Fruit fly (Drosophila melanogaster) whole organism, embryonic: ENCODE results near the gene Frmd5.

Source experiments
- CG10267 ChIP-seq: fragments of 200-800 bp; sonication (Bioruptor generic); optimal IDR thresholded peaks from 2 replicates; lab custom pipeline; 2018; ENCODE audit warnings: missing biosample characterization, mild to moderate bottlenecking, missing genetic modification characterization, moderate library complexity
- CG11398 ChIP-seq: fragments of 200-800 bp; sonication (Bioruptor generic); optimal IDR thresholded peaks from 2 replicates; lab custom pipeline; 2016; ENCODE audit warnings: missing biosample characterization, missing genetic modification characterization
- CG13296 ChIP-seq: fragments of 200-800 bp; sonication (Bioruptor generic); optimal IDR thresholded peaks from 3 replicates; lab custom pipeline; 2018; ENCODE audit warnings: missing biosample characterization, mild to moderate bottlenecking, missing genetic modification characterization
- CG13424 ChIP-seq: fragments of 200-800 bp; sonication (Bioruptor generic); optimal IDR thresholded peaks from 2 replicates; lab custom pipeline; 2019; ENCODE audit warnings: missing biosample characterization, mild to moderate bottlenecking, missing genetic modification characterization, moderate library complexity
- CG1529 ChIP-seq: fragments of 200-800 bp; sonication (Bioruptor generic); optimal IDR thresholded peaks from 3 replicates; lab custom pipeline; 2018; ENCODE audit warnings: missing biosample characterization, missing genetic modification characterization
- CG15601 ChIP-seq: fragments of 200-800 bp; sonication (Bioruptor generic); optimal IDR thresholded peaks from 3 replicates; lab custom pipeline; 2019; ENCODE audit warnings: missing biosample characterization, mild to moderate bottlenecking, missing genetic modification characterization, moderate library complexity
- CG2120 ChIP-seq: fragments of 200-800 bp; sonication (Bioruptor generic); optimal IDR thresholded peaks from 3 replicates; lab custom pipeline; 2016; ENCODE audit warnings: missing biosample characterization, missing genetic modification characterization
- CG2199 ChIP-seq: fragments of 200-800 bp; sonication (Bioruptor generic); IDR thresholded peaks from 3 replicates; pipeline ENCODE4 v1.3.6; 2022; ENCODE audit warnings: missing biosample characterization, missing genetic modification characterization
- CG33557 ChIP-seq: fragments of 200-800 bp; sonication (Bioruptor generic); optimal IDR thresholded peaks from 2 replicates; lab custom pipeline; 2019; ENCODE audit warnings: missing biosample characterization, mild to moderate bottlenecking, missing genetic modification characterization, moderate library complexity
- CG4854 ChIP-seq: fragments of 200-800 bp; sonication (Bioruptor generic); optimal IDR thresholded peaks from 2 replicates; lab custom pipeline; 2016; ENCODE audit warnings: missing biosample characterization, missing genetic modification characterization, inconsistent platforms
- CG6765 ChIP-seq: fragments of 200-800 bp; sonication (Bioruptor generic); optimal IDR thresholded peaks from 3 replicates; lab custom pipeline; 2017; ENCODE audit warnings: missing biosample characterization, mild to moderate bottlenecking, missing genetic modification characterization
- CG8388 ChIP-seq: fragments of 200-800 bp; sonication (Bioruptor generic); optimal IDR thresholded peaks from 2 replicates; lab custom pipeline; 2019; ENCODE audit warnings: missing biosample characterization, mild to moderate bottlenecking, missing genetic modification characterization, moderate library complexity
- CG8924 ChIP-seq: fragments of 200-800 bp; optimal IDR thresholded peaks from 3 replicates; lab custom pipeline; 2019; ENCODE audit warnings: missing biosample characterization, mild to moderate bottlenecking, missing genetic modification characterization, moderate library complexity
- CG9797 ChIP-seq: fragments of 200-800 bp; sonication (Bioruptor generic); optimal IDR thresholded peaks from 3 replicates; lab custom pipeline; 2018; ENCODE audit warnings: missing biosample characterization, mild to moderate bottlenecking, missing genetic modification characterization
- CkIIα-i1 ChIP-seq: fragments of 200-800 bp; sonication (Bioruptor generic); IDR thresholded peaks from 2 replicates; pipeline ENCODE4 v1.3.6; 2022; ENCODE audit warnings: missing biosample characterization, missing genetic modification characterization
- CrebB ChIP-seq: fragments of 200-800 bp; sonication (Bioruptor generic); optimal IDR thresholded peaks from 3 replicates; lab custom pipeline; 2018; ENCODE audit warnings: missing biosample characterization, mild to moderate bottlenecking, missing genetic modification characterization
- Dip3 ChIP-seq: fragments of 200-800 bp; sonication (Bioruptor generic); optimal IDR thresholded peaks from 3 replicates; lab custom pipeline; 2016; ENCODE audit warnings: missing biosample characterization, missing genetic modification characterization
- E2f2 ChIP-seq: fragments of 200-800 bp; sonication (Bioruptor generic); IDR thresholded peaks from 2 replicates; pipeline ENCODE4 v1.3.6; 2022; ENCODE audit warnings: missing biosample characterization, missing genetic modification characterization
- Fer1 ChIP-seq: fragments of 200-800 bp; sonication (Bioruptor generic); optimal IDR thresholded peaks from 2 replicates; lab custom pipeline; 2017; ENCODE audit warnings: missing biosample characterization, mild to moderate bottlenecking, missing genetic modification characterization
- H15 ChIP-seq: fragments of 200-800 bp; sonication (Bioruptor generic); IDR thresholded peaks from 3 replicates; pipeline ENCODE4 v1.3.6; 2022; ENCODE audit warnings: missing biosample characterization, missing genetic modification characterization
- HLH4C ChIP-seq: fragments of 200-800 bp; sonication (Bioruptor generic); IDR thresholded peaks from 3 replicates; pipeline ENCODE4 v1.3.6; 2022; ENCODE audit warnings: missing biosample characterization, missing genetic modification characterization; ENCODE audit not compliant: partially characterized antibody
- HmgZ ChIP-seq: fragments of 200-800 bp; sonication (Bioruptor generic); optimal IDR thresholded peaks from 2 replicates; lab custom pipeline; 2018; ENCODE audit warnings: missing biosample characterization, mild to moderate bottlenecking, missing genetic modification characterization
- Mad ChIP-seq: fragments of 200-800 bp; sonication (Bioruptor generic); optimal IDR thresholded peaks from 2 replicates; lab custom pipeline; 2016; ENCODE audit warnings: missing biosample characterization, missing genetic modification characterization
- Med ChIP-seq: fragments of 200-800 bp; sonication (Bioruptor generic); peaks from one replicate; lab custom pipeline; 2016; ENCODE audit warnings: missing biosample characterization, missing genetic modification characterization, mild to moderate bottlenecking, inconsistent platforms, moderate library complexity
- Nf-YB ChIP-seq: fragments of 200-800 bp; sonication (Bioruptor generic); optimal IDR thresholded peaks from 3 replicates; lab custom pipeline; 2019; ENCODE audit warnings: missing biosample characterization, mild to moderate bottlenecking, missing genetic modification characterization, moderate library complexity
- Pdp1 ChIP-seq, 2 experiments: fragments of 200-800 bp; sonication (Bioruptor generic); optimal IDR thresholded peaks; 3 replicates each; lab custom pipeline; 2016; ENCODE audit warnings: missing biosample characterization in 2 of 2, missing genetic modification characterization in 2 of 2, mild to moderate bottlenecking in 1 of 2, moderate library complexity in 1 of 2
- Scr ChIP-seq: fragments of 200-800 bp; sonication (Bioruptor generic); IDR thresholded peaks from 2 replicates; pipeline ENCODE4 v1.3.6; 2022; ENCODE audit warnings: missing biosample characterization, missing genetic modification characterization; ENCODE audit not compliant: partially characterized antibody
- Sox100B ChIP-seq: fragments of 200-800 bp; sonication (Bioruptor generic); optimal IDR thresholded peaks from 3 replicates; lab custom pipeline; 2018; ENCODE audit warnings: missing biosample characterization, mild to moderate bottlenecking, missing genetic modification characterization
- Xrp1 ChIP-seq: fragments of 200-800 bp; sonication (Bioruptor generic); IDR thresholded peaks from 2 replicates; pipeline ENCODE4 v1.3.6; 2022; ENCODE audit warnings: missing biosample characterization, missing genetic modification characterization
- amos ChIP-seq: fragments of 200-800 bp; sonication (Bioruptor generic); IDR thresholded peaks from 2 replicates; pipeline ENCODE4 v1.3.6; 2022; ENCODE audit warnings: missing biosample characterization, missing genetic modification characterization; ENCODE audit not compliant: partially characterized antibody
- az2 ChIP-seq: fragments of 200-800 bp; sonication (Bioruptor generic); optimal IDR thresholded peaks from 3 replicates; lab custom pipeline; 2016; ENCODE audit warnings: missing biosample characterization, missing genetic modification characterization
- bab2 ChIP-seq: fragments of 200-800 bp; sonication (Bioruptor generic); optimal IDR thresholded peaks from 2 replicates; lab custom pipeline; 2016; ENCODE audit warnings: missing biosample characterization, missing genetic modification characterization
- bigmax ChIP-seq: fragments of 200-800 bp; sonication (Bioruptor generic); optimal IDR thresholded peaks from 2 replicates; lab custom pipeline; 2018; ENCODE audit warnings: missing biosample characterization, mild to moderate bottlenecking, missing genetic modification characterization
- cato ChIP-seq: fragments of 200-800 bp; sonication (Bioruptor generic); optimal IDR thresholded peaks from 2 replicates; lab custom pipeline; 2016; ENCODE audit warnings: missing biosample characterization, missing genetic modification characterization, borderline replicate concordance
- chinmo ChIP-seq: fragments of 200-800 bp; sonication (Bioruptor generic); IDR thresholded peaks from 4 replicates; pipeline ENCODE4 v1.3.6; 2022; ENCODE audit warnings: missing biosample characterization, missing genetic modification characterization; ENCODE audit not compliant: partially characterized antibody
- chn ChIP-seq: fragments of 200-800 bp; sonication (Bioruptor generic); optimal IDR thresholded peaks from 2 replicates; lab custom pipeline; 2016; ENCODE audit warnings: missing biosample characterization, missing genetic modification characterization
- corto ChIP-seq: fragments of 200-800 bp; sonication (Bioruptor generic); optimal IDR thresholded peaks from 2 replicates; lab custom pipeline; 2016; ENCODE audit warnings: missing biosample characterization, mild to moderate bottlenecking, missing genetic modification characterization, moderate library complexity
- crc ChIP-seq: fragments of 200-800 bp; sonication (Bioruptor generic); optimal IDR thresholded peaks from 2 replicates; lab custom pipeline; 2016; ENCODE audit warnings: missing biosample characterization, missing genetic modification characterization
- dmrt11E ChIP-seq: fragments of 200-800 bp; sonication (Bioruptor generic); optimal IDR thresholded peaks from 3 replicates; lab custom pipeline; 2018; ENCODE audit warnings: missing biosample characterization, mild to moderate bottlenecking, missing genetic modification characterization, moderate library complexity
- dpn ChIP-seq, 2 experiments: fragments of 200-800 bp; sonication (Bioruptor generic); optimal IDR thresholded peaks; 3 replicates each; lab custom pipeline; 2016; ENCODE audit warnings: missing biosample characterization in 2 of 2, missing genetic modification characterization in 2 of 2
- eyg ChIP-seq: fragments of 200-800 bp; sonication (Bioruptor generic); optimal IDR thresholded peaks from 3 replicates; lab custom pipeline; 2016; ENCODE audit warnings: missing biosample characterization, missing genetic modification characterization
- grau ChIP-seq: fragments of 200-800 bp; optimal IDR thresholded peaks from 3 replicates; lab custom pipeline; 2019; ENCODE audit warnings: missing biosample characterization, mild to moderate bottlenecking, missing genetic modification characterization, moderate library complexity
- grn ChIP-seq: fragments of 200-800 bp; sonication (Bioruptor generic); optimal IDR thresholded peaks from 3 replicates; lab custom pipeline; 2017; ENCODE audit warnings: missing biosample characterization, missing genetic modification characterization
- inv ChIP-seq: fragments of 200-800 bp; sonication (Bioruptor generic); IDR thresholded peaks from 2 replicates; pipeline ENCODE4 v1.3.6; 2022; ENCODE audit warnings: missing biosample characterization, missing genetic modification characterization; ENCODE audit not compliant: partially characterized antibody
- jumu ChIP-seq: fragments of 200-800 bp; sonication (Bioruptor generic); optimal IDR thresholded peaks from 3 replicates; lab custom pipeline; 2016; ENCODE audit warnings: missing biosample characterization, missing genetic modification characterization
- nmo ChIP-seq: fragments of 200-800 bp; sonication (Bioruptor generic); optimal IDR thresholded peaks from 2 replicates; lab custom pipeline; 2018; ENCODE audit warnings: missing biosample characterization, mild to moderate bottlenecking, missing genetic modification characterization, moderate library complexity
- phol ChIP-seq: fragments of 200-800 bp; sonication (Bioruptor generic); optimal IDR thresholded peaks from 3 replicates; lab custom pipeline; 2018; ENCODE audit warnings: missing biosample characterization, mild to moderate bottlenecking, missing genetic modification characterization, moderate library complexity
- repo ChIP-seq: fragments of 200-800 bp; sonication (Bioruptor generic); optimal IDR thresholded peaks from 2 replicates; lab custom pipeline; 2016; ENCODE audit warnings: missing biosample characterization, missing genetic modification characterization
- row ChIP-seq: fragments of 200-800 bp; sonication (Bioruptor generic); IDR thresholded peaks from 3 replicates; pipeline ENCODE4 v1.3.6; 2022; ENCODE audit warnings: missing biosample characterization, missing genetic modification characterization
- tgo ChIP-seq: fragments of 200-800 bp; sonication (Bioruptor generic); IDR thresholded peaks from 3 replicates; pipeline ENCODE4 v1.3.6; 2022; ENCODE audit warnings: missing biosample characterization, missing genetic modification characterization

The Frmd5 gene

DNA sequence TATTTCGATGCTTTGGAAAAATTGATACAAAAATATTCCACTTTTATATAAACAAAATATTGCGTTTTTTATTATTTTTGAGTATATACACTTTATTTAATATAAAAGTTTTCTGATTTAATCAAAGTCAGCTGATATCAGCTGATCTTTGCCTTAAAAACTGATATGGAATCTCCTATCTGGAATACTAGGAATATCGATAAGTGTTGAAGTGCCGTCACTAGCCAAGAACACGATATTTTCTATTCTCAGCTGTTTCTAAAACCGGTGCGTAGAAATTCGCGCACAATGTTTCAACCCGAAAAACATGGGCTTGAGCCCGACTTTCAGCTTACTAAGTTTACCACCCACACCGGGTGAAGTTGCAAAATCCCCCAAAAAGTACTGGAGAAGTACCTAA is 1.8 kb upstream of the Frmd5 start, which contains the start of gene Sps2 (continued):
- TF ChIP-seq phol (tag; lab: Kevin White, UChicago) (peak; percentile 42), eyg (GFP tag; lab: Kevin White, UChicago) (no peak), bigmax (GFP tag; lab: Kevin White, UChicago) (no peak), nmo (GFP tag; lab: Kevin White, UChicago) (peak; percentile 29), grau (peak; percentile 26), CrebB (tag; lab: Kevin White, UChicago) (no peak), CkIIα-i1 (GFP tag; lab: Robert Waterston, UW) (no peak), amos (GFP tag; lab: Robert Waterston, UW) (peak; percentile 80; the same call in 1 of the 2 replicates), CG13424 (no peak), Scr (GFP tag; lab: Robert Waterston, UW) (peak; percentile 82), Fer1 (GFP tag; lab: Kevin White, UChicago) (no peak), CG13296 (GFP tag; lab: Kevin White, UChicago) (peak; percentile 18), CG6765 (GFP tag; lab: Kevin White, UChicago) (no peak), CG4854 (GFP tag; lab: Kevin White, UChicago) (no peak), grn (peak; percentile 94), Pdp1 (GFP tag; optimal IDR thresholded peaks at IDR 0.05; lab: Kevin White, UChicago) (peak in 1 of 2 experiments; percentile 27), E2f2 (GFP tag; lab: Robert Waterston, UW) (peak; percentile 46; the same call in 1 of the 2 replicates), dpn (GFP tag; optimal IDR thresholded peaks at IDR 0.05; lab: Kevin White, UChicago) (peak in 1 of 2 experiments; percentile 6), corto (GFP tag; lab: Kevin White, UChicago) (no peak), Mad (GFP tag; lab: Kevin White, UChicago) (no peak), CG2199 (GFP tag; lab: Robert Waterston, UW) (0 out of 3 replicates have a peak, but pooled peaks have one; percentile 27), CG2120 (peak; percentile 18), jumu (GFP tag; lab: Kevin White, UChicago) (no peak), CG1529 (GFP tag; lab: Kevin White, UChicago) (no peak), HLH4C (GFP tag; lab: Robert Waterston, UW) (peak; percentile 53; the same call in 1 of the 3 replicates), HmgZ (tag; lab: Kevin White, UChicago) (peak; percentile 23), chinmo (GFP tag; lab: Robert Waterston, UW) (no peak)

- TF ChIP-seq Sox100B (GFP tag; lab: Kevin White, UChicago) (peak; percentile 6), Dip3 (GFP tag; lab: Kevin White, UChicago) (no peak), cato (no peak), CG8924 (peak; percentile 17), bab2 (GFP tag; lab: Kevin White, UChicago) (no peak), CG9797 (no peak), Med (GFP tag; lab: Kevin White, UChicago) (peak; percentile 61), repo (GFP tag; lab: Kevin White, UChicago) (no peak), Xrp1 (GFP tag; lab: Robert Waterston, UW) (peak; percentile 39; the same call in 1 of the 2 replicates), CG10267 (peak; percentile 25), CG11398 (GFP tag; lab: Kevin White, UChicago) (no peak), CG33557 (GFP tag; lab: Kevin White, UChicago) (peak; percentile 28), H15 (GFP tag; lab: Robert Waterston, UW) (no peak), inv (GFP tag; lab: Robert Waterston, UW) (no peak), CG8388 (GFP tag; lab: Kevin White, UChicago) (peak; percentile 29), chn (GFP tag; lab: Kevin White, UChicago) (peak; percentile 3), CG1529 (GFP tag; lab: Kevin White, UChicago) (peak; percentile 20), crc (GFP tag; lab: Kevin White, UChicago) (no peak), tgo (GFP tag; lab: Robert Waterston, UW) (peak; percentile 36; the same call in 1 of the 3 replicates), Nf-YB (GFP tag; lab: Kevin White, UChicago) (peak; percentile 21), dmrt11E (tag; lab: Kevin White, UChicago) (peak; percentile 65), row (GFP tag; lab: Robert Waterston, UW) (peak; percentile 55), CG15601 (tag; lab: Kevin White, UChicago) (peak; percentile 36), az2 (GFP tag; lab: Kevin White, UChicago) (peak; percentile 14)
These were observed 6.9 kb downstream of the Frmd5 start for dm6 chr2L:10351130-10351529.
